Worm (Caenorhabditis elegans): ENCODE data around the gene rps-30.

Gene rps-30

DNA sequence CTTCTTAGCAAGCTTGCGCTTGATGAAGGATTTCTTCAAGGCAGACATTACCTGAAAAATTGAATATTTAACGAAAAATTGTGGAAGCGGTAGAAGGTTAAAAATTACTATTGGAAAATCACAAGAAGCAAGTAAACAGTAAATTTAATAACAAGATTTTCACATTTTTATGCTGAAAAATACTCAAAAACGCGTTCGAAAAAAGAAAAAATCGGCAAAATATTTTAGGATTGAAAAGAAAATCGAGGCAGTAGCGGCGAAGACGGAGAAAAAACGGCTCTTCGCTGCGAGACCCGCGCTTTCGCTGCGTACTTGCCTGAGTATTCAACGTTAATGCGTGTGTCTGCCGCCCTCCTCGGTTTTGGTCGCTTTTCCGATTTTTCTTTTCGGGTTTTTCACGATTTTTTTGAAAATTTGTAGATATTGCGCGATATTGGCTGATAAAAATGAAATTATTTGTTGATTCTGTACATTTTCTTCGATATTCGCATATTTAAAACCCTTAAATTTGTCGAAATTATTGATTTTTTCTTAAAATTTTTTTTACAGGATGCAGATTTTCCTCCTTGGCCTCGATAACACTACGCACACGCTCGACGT is at the start of gene rps-30, which contains the start of gene rpl-39:
rps-30 (plus strand) TSS at position 550 of the 600 bp plus-strand sequence.
rpl-39 (minus strand) TSS at position 51 of the 600 bp plus-strand sequence.
- no peak for TF ChIP-seq flh-1 (GFP tag; optimal IDR thresholded peaks at IDR 0.05)
- TF ChIP-seq mep-1 (tag; optimal IDR thresholded peaks at IDR 0.05), result peak; percentile 91
- peak; percentile 31 for TF ChIP-seq mls-2 (tag; optimal IDR thresholded peaks at IDR 0.05)
- no peak for TF ChIP-seq nhr-12 (tag; optimal IDR thresholded peaks at IDR 0.05)
- TF ChIP-seq elt-3 (tag; optimal IDR thresholded peaks at IDR 0.05), result no peak
- TF ChIP-seq mab-5 (tag; optimal IDR thresholded peaks at IDR 0.05), result no peak
- no peak for TF ChIP-seq nhr-76 (tag; optimal IDR thresholded peaks at IDR 0.05)
- TF ChIP-seq pha-4 (tag; optimal IDR thresholded peaks at IDR 0.05), result peak; percentile 85
- no peak for TF ChIP-seq snpc-4 (tag; optimal IDR thresholded peaks at IDR 0.05)
- peak; percentile 70 for TF ChIP-seq ces-1 (GFP tag; optimal IDR thresholded peaks at IDR 0.05)
- TF ChIP-seq cnd-1 (tag; optimal IDR thresholded peaks at IDR 0.05), result no peak
- TF ChIP-seq lin-13 (tag; optimal IDR thresholded peaks at IDR 0.05), result peak; percentile 75
- peak; percentile 85 for TF ChIP-seq lsy-2 (tag; optimal IDR thresholded peaks at IDR 0.05)
- TF ChIP-seq nhr-2 (tag; optimal IDR thresholded peaks at IDR 0.05), result no peak
- peak; percentile 56 for TF ChIP-seq hlh-1 (tag; optimal IDR thresholded peaks at IDR 0.05)
- TF ChIP-seq sptf-1 (tag; optimal IDR thresholded peaks at IDR 0.05), result peak; percentile 64
- peak; percentile 8 for TF ChIP-seq ztf-11 (tag; optimal IDR thresholded peaks at IDR 0.05)
- TF ChIP-seq sem-2 (GFP tag; optimal IDR thresholded peaks at IDR 0.05), result no peak
- no peak for TF ChIP-seq ceh-83 (GFP tag; optimal IDR thresholded peaks at IDR 0.05)
- no peak for TF ChIP-seq drap-1 (GFP tag; optimal IDR thresholded peaks at IDR 0.05)
- TF ChIP-seq unc-62 (GFP tag; optimal IDR thresholded peaks at IDR 0.05), result peak; percentile 19
- TF ChIP-seq bed-3 (GFP tag; optimal IDR thresholded peaks at IDR 0.05), result no peak
- TF ChIP-seq lin-32 (GFP tag; optimal IDR thresholded peaks at IDR 0.05), result no peak
- no peak for TF ChIP-seq ceh-43 (GFP tag; optimal IDR thresholded peaks at IDR 0.05)
- peak; percentile 24 for TF ChIP-seq unc-120 (tag; optimal IDR thresholded peaks at IDR 0.05; ENCODE audit: poor library complexity, severe bottlenecking)
- TF ChIP-seq elt-1 (tag; optimal IDR thresholded peaks at IDR 0.05; ENCODE audit: borderline replicate concordance, insufficient read depth), result no peak
- no peak for TF ChIP-seq nhr-28 (tag; optimal IDR thresholded peaks at IDR 0.05)
- TF ChIP-seq M03D4.4 (tag; optimal IDR thresholded peaks at IDR 0.05), result no peak
- TF ChIP-seq ceh-39 (tag; optimal IDR thresholded peaks at IDR 0.05), result peak; percentile 79
- TF ChIP-seq blmp-1 (tag; optimal IDR thresholded peaks at IDR 0.05), result no peak
- no peak for TF ChIP-seq unc-39 (tag; optimal IDR thresholded peaks at IDR 0.05)
- no peak for TF ChIP-seq zip-8 (tag; optimal IDR thresholded peaks at IDR 0.05)
- peak; percentile 54 for TF ChIP-seq ham-2 (GFP tag; optimal IDR thresholded peaks at IDR 0.05)
- no peak for TF ChIP-seq tbx-8 (GFP tag; optimal IDR thresholded peaks at IDR 0.05)
- peak; percentile 92 for TF ChIP-seq nhr-237 (tag; optimal IDR thresholded peaks at IDR 0.05)

- TF ChIP-seq sem-2 (GFP tag; optimal IDR thresholded peaks at IDR 0.05) (no peak), elt-3 (tag; optimal IDR thresholded peaks at IDR 0.05) (no peak), unc-39 (tag; optimal IDR thresholded peaks at IDR 0.05) (no peak), drap-1 (GFP tag; optimal IDR thresholded peaks at IDR 0.05) (no peak), ztf-11 (tag; optimal IDR thresholded peaks at IDR 0.05) (no peak)
Measured at ce11 chrV:7726927-7727326, 49.5 kb upstream of the rps-30 start.

DNA sequence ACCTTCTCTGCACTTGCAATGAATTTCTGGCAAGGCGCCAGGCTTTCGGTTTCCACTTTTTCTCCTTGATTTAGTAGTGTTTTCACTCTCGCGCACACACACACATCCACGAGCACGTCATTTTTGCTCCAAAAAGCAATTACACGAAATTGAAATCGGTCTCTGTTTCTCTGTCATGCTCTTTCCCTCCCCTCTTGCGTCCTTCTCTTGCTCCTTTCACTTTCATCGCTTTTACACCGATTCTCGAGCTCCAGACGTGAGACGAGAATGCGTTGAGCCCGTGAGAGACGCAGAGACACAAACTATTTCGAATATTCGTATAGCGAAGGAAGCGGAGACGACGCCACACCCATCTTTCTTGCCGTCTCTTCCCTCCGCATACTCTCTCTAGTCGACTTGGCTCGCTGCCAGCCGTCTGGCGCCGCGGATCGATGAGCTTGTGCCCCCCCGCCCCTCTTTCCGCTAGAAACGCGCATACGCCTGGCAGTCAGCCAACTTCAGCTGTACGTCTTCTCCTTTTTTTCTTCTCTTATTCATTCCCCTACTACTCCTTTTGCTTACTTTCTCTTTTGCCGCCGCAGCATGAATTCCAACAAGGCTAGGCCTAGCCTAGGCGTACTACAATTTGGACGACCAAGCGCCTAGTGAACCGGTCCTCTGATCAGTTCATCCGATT is 48.2 kb upstream of the rps-30 start:
- TF ChIP-seq ham-2 (GFP tag; optimal IDR thresholded peaks at IDR 0.05), result peak; percentile 64
- no peak for TF ChIP-seq snpc-4 (tag; optimal IDR thresholded peaks at IDR 0.05)
- TF ChIP-seq ces-1 (GFP tag; optimal IDR thresholded peaks at IDR 0.05), result peak; percentile 93
- TF ChIP-seq pha-4 (tag; optimal IDR thresholded peaks at IDR 0.05), result peak; percentile 16
- peak; percentile 49 for TF ChIP-seq mab-5 (tag; optimal IDR thresholded peaks at IDR 0.05)
- peak; percentile 58 for TF ChIP-seq mls-2 (tag; optimal IDR thresholded peaks at IDR 0.05)
- no peak for TF ChIP-seq lin-32 (GFP tag; optimal IDR thresholded peaks at IDR 0.05)
- peak; percentile 50 for TF ChIP-seq blmp-1 (tag; optimal IDR thresholded peaks at IDR 0.05)
- TF ChIP-seq mep-1 (tag; optimal IDR thresholded peaks at IDR 0.05), result no peak
- no peak for TF ChIP-seq M03D4.4 (tag; optimal IDR thresholded peaks at IDR 0.05)
- TF ChIP-seq sptf-1 (tag; optimal IDR thresholded peaks at IDR 0.05), result peak; percentile 12
- TF ChIP-seq elt-3 (tag; optimal IDR thresholded peaks at IDR 0.05), result no peak
- peak; percentile 97 for TF ChIP-seq unc-120 (tag; optimal IDR thresholded peaks at IDR 0.05; ENCODE audit: poor library complexity, severe bottlenecking)
- no peak for TF ChIP-seq hlh-1 (tag; optimal IDR thresholded peaks at IDR 0.05)
- TF ChIP-seq lin-13 (tag; optimal IDR thresholded peaks at IDR 0.05), result no peak
- peak; percentile 5 for TF ChIP-seq lsy-2 (tag; optimal IDR thresholded peaks at IDR 0.05)

Data from whole organism, mixed stage, embryonic.